Fruit fly (Drosophila melanogaster) whole organism, adult: ENCODE data around the gene Fdx2.
A peak's percentile ranks its signal among the peaks of the same experiment; 100 is the strongest.

Experiments
- CG12768 ChIP-seq: fragments of 200-800 bp; sonication (Bioruptor generic); optimal IDR thresholded peaks from 2 replicates; lab custom pipeline; 2017; ENCODE audit warnings: missing biosample characterization, missing genetic modification characterization, mild to moderate bottlenecking, moderate library complexity, missing genetic modification reagents
- CG33017 ChIP-seq: fragments of 200-800 bp; sonication (Bioruptor generic); optimal IDR thresholded peaks from 2 replicates; lab custom pipeline; 2018; ENCODE audit warnings: missing biosample characterization, mild to moderate bottlenecking, missing genetic modification characterization, moderate library complexity
- cic ChIP-seq: fragments of 200-800 bp; sonication (Bioruptor generic); optimal IDR thresholded peaks from 2 replicates; lab custom pipeline; 2017; ENCODE audit warnings: missing biosample characterization, mild to moderate bottlenecking, missing genetic modification characterization, moderate library complexity
- pad ChIP-seq: fragments of 200-800 bp; sonication (Bioruptor generic); optimal IDR thresholded peaks from 3 replicates; lab custom pipeline; 2017; ENCODE audit warnings: missing biosample characterization, missing genetic modification characterization, mild to moderate bottlenecking, moderate library complexity, missing genetic modification reagents

DNA sequence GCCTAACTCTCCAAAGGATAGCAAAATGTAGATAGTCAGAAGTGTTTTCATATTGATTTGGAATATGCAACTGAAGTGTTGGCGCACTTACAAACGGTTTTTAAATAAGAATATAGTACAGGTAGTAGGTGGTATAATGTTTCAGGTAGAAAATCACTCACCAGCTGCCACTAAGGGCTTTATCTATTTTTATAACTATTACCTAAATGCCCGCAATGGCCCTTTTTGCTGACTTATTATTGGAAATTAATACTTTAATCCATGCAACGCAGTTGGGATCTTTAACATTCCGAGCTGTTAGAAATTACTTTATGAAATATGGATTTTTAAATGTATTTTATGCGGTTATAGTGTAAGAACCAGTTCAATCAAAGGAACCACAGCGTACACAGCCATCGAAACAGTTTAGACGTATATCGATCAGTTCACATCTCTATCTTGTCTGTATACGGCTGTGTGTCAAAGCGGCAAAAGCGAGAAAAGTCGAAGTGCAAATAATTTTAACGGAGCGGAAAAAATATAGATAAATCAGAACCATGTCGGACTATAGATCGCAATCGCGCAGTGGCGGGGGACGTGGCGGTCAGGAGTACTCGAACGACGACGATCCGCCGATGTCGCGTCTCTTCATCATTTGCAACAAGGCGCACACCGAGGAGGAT is 8.7 kb upstream of the Fdx2 start, which contains the start of the genes srw and CG1316:
- TF ChIP-seq pad (GFP tag; lab: Kevin White, UChicago) (no peak), CG12768 (GFP tag; lab: Kevin White, UChicago) (peak; percentile 32), cic (GFP tag; lab: Kevin White, UChicago) (no peak), CG33017 (tag; lab: Kevin White, UChicago) (no peak)
